Fruit fly (Drosophila melanogaster) whole organism, embryonic: ENCODE results near the gene Eig71Ei.

Source experiments
- Antp ChIP-seq: fragments of 200-800 bp; sonication (Bioruptor generic); optimal IDR thresholded peaks from 3 replicates; lab custom pipeline; 2016; ENCODE audit warnings: missing biosample characterization, missing genetic modification characterization
- CG11456 ChIP-seq: fragments of 200-800 bp; sonication (Bioruptor generic); IDR thresholded peaks from 3 replicates; pipeline ENCODE4 v1.3.6; 2022; ENCODE audit warnings: missing biosample characterization, missing genetic modification characterization
- CG12071 ChIP-seq: fragments of 200-800 bp; sonication (Bioruptor generic); optimal IDR thresholded peaks from 3 replicates; lab custom pipeline; 2018; ENCODE audit warnings: missing biosample characterization, mild to moderate bottlenecking, missing genetic modification characterization
- CG12104 ChIP-seq: fragments of 200-800 bp; sonication (Bioruptor generic); optimal IDR thresholded peaks from 3 replicates; lab custom pipeline; 2016; ENCODE audit warnings: missing biosample characterization, missing genetic modification characterization
- CG12219 ChIP-seq: fragments of 200-800 bp; sonication (Bioruptor generic); optimal IDR thresholded peaks from 3 replicates; lab custom pipeline; 2018; ENCODE audit warnings: missing biosample characterization, mild to moderate bottlenecking, missing genetic modification characterization
- CG1233 ChIP-seq: fragments of 200-800 bp; sonication (Bioruptor generic); optimal IDR thresholded peaks from 4 replicates; lab custom pipeline; 2018; ENCODE audit warnings: missing biosample characterization, mild to moderate bottlenecking, missing genetic modification characterization
- CG12659 ChIP-seq: fragments of 200-800 bp; sonication (Bioruptor generic); optimal IDR thresholded peaks from 3 replicates; lab custom pipeline; 2017; ENCODE audit warnings: mild to moderate bottlenecking, missing biosample characterization, missing genetic modification reagents, missing genetic modification characterization
- CG12744 ChIP-seq: fragments of 200-800 bp; sonication (Bioruptor generic); optimal IDR thresholded peaks from 2 replicates; lab custom pipeline; 2016; ENCODE audit warnings: missing biosample characterization, missing genetic modification characterization
- CG13296 ChIP-seq: fragments of 200-800 bp; sonication (Bioruptor generic); optimal IDR thresholded peaks from 3 replicates; lab custom pipeline; 2018; ENCODE audit warnings: missing biosample characterization, mild to moderate bottlenecking, missing genetic modification characterization
- CG14050 ChIP-seq: fragments of 200-800 bp; sonication (Bioruptor generic); IDR thresholded peaks from 3 replicates; pipeline ENCODE4 v1.3.6; 2022; ENCODE audit warnings: missing biosample characterization, missing genetic modification characterization
- CG14710 ChIP-seq: fragments of 200-800 bp; sonication (Bioruptor generic); optimal IDR thresholded peaks from 3 replicates; lab custom pipeline; 2019; ENCODE audit warnings: missing biosample characterization, mild to moderate bottlenecking, missing genetic modification characterization, moderate library complexity
- CG15514 ChIP-seq: fragments of 200-800 bp; sonication (Bioruptor generic); optimal IDR thresholded peaks from 3 replicates; lab custom pipeline; 2017; ENCODE audit warnings: missing biosample characterization, missing genetic modification characterization, mild to moderate bottlenecking, moderate library complexity, missing genetic modification reagents
- CG1647 ChIP-seq: fragments of 200-800 bp; sonication (Bioruptor generic); optimal IDR thresholded peaks from 3 replicates; lab custom pipeline; 2016; ENCODE audit warnings: missing biosample characterization, missing genetic modification characterization
- CG17612 ChIP-seq: fragments of 200-800 bp; sonication (Bioruptor generic); IDR thresholded peaks from 2 replicates; pipeline ENCODE4 v1.3.6; 2022; ENCODE audit warnings: missing biosample characterization, missing genetic modification characterization
- CG2875 ChIP-seq: fragments of 200-800 bp; sonication (Bioruptor generic); optimal IDR thresholded peaks from 2 replicates; lab custom pipeline; 2017; ENCODE audit warnings: missing biosample characterization, mild to moderate bottlenecking, missing genetic modification characterization, missing genetic modification reagents
- CG3163 ChIP-seq: fragments of 200-800 bp; sonication (Bioruptor generic); optimal IDR thresholded peaks from 3 replicates; lab custom pipeline; 2016; ENCODE audit warnings: missing biosample characterization, missing genetic modification characterization
- CG4282 ChIP-seq: fragments of 200-800 bp; sonication (Bioruptor generic); optimal IDR thresholded peaks from 2 replicates; lab custom pipeline; 2016; ENCODE audit warnings: missing biosample characterization, missing genetic modification characterization
- CG7357 ChIP-seq: fragments of 200-800 bp; sonication (Bioruptor generic); IDR thresholded peaks from 3 replicates; pipeline ENCODE4 v1.3.6; 2022; ENCODE audit warnings: missing biosample characterization, missing genetic modification characterization
- CG8281 ChIP-seq: fragments of 200-800 bp; sonication (Bioruptor generic); optimal IDR thresholded peaks from 2 replicates; lab custom pipeline; 2018; ENCODE audit warnings: missing biosample characterization, mild to moderate bottlenecking, missing genetic modification characterization, moderate library complexity
- CG8359 ChIP-seq: fragments of 200-800 bp; sonication (Bioruptor generic); optimal IDR thresholded peaks from 2 replicates; lab custom pipeline; 2017; ENCODE audit warnings: missing biosample characterization, mild to moderate bottlenecking, missing genetic modification characterization, borderline replicate concordance
- CG8944 ChIP-seq: fragments of 200-800 bp; sonication (Bioruptor generic); optimal IDR thresholded peaks from 3 replicates; lab custom pipeline; 2016; ENCODE audit warnings: missing biosample characterization, missing genetic modification characterization
- CTCF ChIP-seq: fragments of 200-800 bp; sonication (Bioruptor generic); optimal IDR thresholded peaks from 2 replicates; lab custom pipeline; 2017; ENCODE audit warnings: missing biosample characterization, mild to moderate bottlenecking, missing genetic modification characterization, moderate library complexity
- CrebB ChIP-seq: fragments of 200-800 bp; sonication (Bioruptor generic); optimal IDR thresholded peaks from 3 replicates; lab custom pipeline; 2018; ENCODE audit warnings: missing biosample characterization, mild to moderate bottlenecking, missing genetic modification characterization
- D ChIP-seq, 2 experiments: fragments of 200-800 bp in 1 of 2; fragments of >200 bp in 1 of 2; sonication (Bioruptor generic) in 1 of 2; optimal IDR thresholded peaks; 2 replicates in 1 of 2; 3 replicates in 1 of 2; lab custom pipeline; 2017; ENCODE audit warnings: mild to moderate bottlenecking in 1 of 2, missing biosample characterization in 1 of 2, missing genetic modification characterization in 1 of 2, missing genetic modification reagents in 1 of 2
- Drgx ChIP-seq: fragments of 200-800 bp; sonication (Bioruptor generic); IDR thresholded peaks from 2 replicates; pipeline ENCODE4 v1.3.6; 2022; ENCODE audit warnings: missing biosample characterization, missing genetic modification characterization
- Fer1 ChIP-seq: fragments of 200-800 bp; sonication (Bioruptor generic); optimal IDR thresholded peaks from 2 replicates; lab custom pipeline; 2017; ENCODE audit warnings: missing biosample characterization, mild to moderate bottlenecking, missing genetic modification characterization
- Hmr ChIP-seq: fragments of 200-800 bp; sonication (Bioruptor generic); optimal IDR thresholded peaks from 3 replicates; lab custom pipeline; 2017; ENCODE audit warnings: mild to moderate bottlenecking, missing biosample characterization, missing genetic modification reagents, missing genetic modification characterization
- MBD-R2 ChIP-seq: fragments of 200-800 bp; sonication (Bioruptor generic); IDR thresholded peaks from 2 replicates; pipeline ENCODE4 v1.3.6; 2022; ENCODE audit warnings: missing biosample characterization, missing genetic modification characterization
- MTF-1 ChIP-seq: fragments of 200-800 bp; sonication (Bioruptor generic); optimal IDR thresholded peaks from 2 replicates; lab custom pipeline; 2018; ENCODE audit warnings: missing biosample characterization, mild to moderate bottlenecking, missing genetic modification characterization, borderline replicate concordance
- Mes4 ChIP-seq: fragments of 200-800 bp; sonication (Bioruptor generic); optimal IDR thresholded peaks from 2 replicates; lab custom pipeline; 2016; ENCODE audit warnings: missing biosample characterization, missing genetic modification characterization
- NC2α ChIP-seq: fragments of 200-800 bp; sonication (Bioruptor generic); optimal IDR thresholded peaks from 2 replicates; lab custom pipeline; 2016; ENCODE audit warnings: missing biosample characterization, missing genetic modification characterization
- Sox100B ChIP-seq: fragments of 200-800 bp; sonication (Bioruptor generic); optimal IDR thresholded peaks from 3 replicates; lab custom pipeline; 2018; ENCODE audit warnings: missing biosample characterization, mild to moderate bottlenecking, missing genetic modification characterization
- abd-A ChIP-seq: fragments of 200-800 bp; sonication (Bioruptor generic); optimal IDR thresholded peaks from 3 replicates; lab custom pipeline; 2019; ENCODE audit warnings: missing biosample characterization, mild to moderate bottlenecking, missing genetic modification characterization, moderate library complexity
- amos ChIP-seq: fragments of 200-800 bp; sonication (Bioruptor generic); IDR thresholded peaks from 2 replicates; pipeline ENCODE4 v1.3.6; 2022; ENCODE audit warnings: missing biosample characterization, missing genetic modification characterization; ENCODE audit not compliant: partially characterized antibody
- bsh ChIP-seq, 2 experiments: fragments of 200-800 bp; sonication (Bioruptor generic); optimal IDR thresholded peaks; 2 replicates each; lab custom pipeline; 2017 to 2018; ENCODE audit warnings: mild to moderate bottlenecking in 2 of 2, missing biosample characterization in 2 of 2, missing genetic modification characterization in 2 of 2, moderate library complexity in 1 of 2
- chm ChIP-seq: fragments of 200-800 bp; sonication (Bioruptor generic); IDR thresholded peaks from 2 replicates; pipeline ENCODE4 v1.3.6; 2022; ENCODE audit warnings: missing biosample characterization, missing genetic modification characterization
- dimm ChIP-seq: fragments of 200-800 bp; sonication (Bioruptor generic); IDR thresholded peaks from 2 replicates; pipeline ENCODE4 v1.3.6; 2022; ENCODE audit warnings: missing biosample characterization, missing genetic modification characterization
- dysf ChIP-seq: fragments of 200-800 bp; sonication (Bioruptor generic); IDR thresholded peaks from 3 replicates; pipeline ENCODE4 v1.3.6; 2022; ENCODE audit warnings: missing biosample characterization, missing genetic modification characterization
- eyg ChIP-seq: fragments of 200-800 bp; sonication (Bioruptor generic); optimal IDR thresholded peaks from 3 replicates; lab custom pipeline; 2016; ENCODE audit warnings: missing biosample characterization, missing genetic modification characterization
- fd3F ChIP-seq: fragments of 200-800 bp; sonication (Bioruptor generic); optimal IDR thresholded peaks from 2 replicates; lab custom pipeline; 2018; ENCODE audit warnings: missing biosample characterization, mild to moderate bottlenecking, missing genetic modification characterization, moderate library complexity
- gcm ChIP-seq: fragments of 200-800 bp; sonication (Bioruptor generic); optimal IDR thresholded peaks from 2 replicates; lab custom pipeline; 2019; ENCODE audit warnings: missing biosample characterization, mild to moderate bottlenecking, missing genetic modification characterization, moderate library complexity
- grn ChIP-seq: fragments of 200-800 bp; sonication (Bioruptor generic); optimal IDR thresholded peaks from 3 replicates; lab custom pipeline; 2017; ENCODE audit warnings: missing biosample characterization, missing genetic modification characterization
- lmd ChIP-seq: fragments of 200-800 bp; sonication (Bioruptor generic); IDR thresholded peaks from 2 replicates; pipeline ENCODE4 v1.3.6; 2022; ENCODE audit warnings: missing biosample characterization, missing genetic modification characterization
- nerfin-1 ChIP-seq: fragments of 200-800 bp; sonication (Bioruptor generic); optimal IDR thresholded peaks from 3 replicates; lab custom pipeline; 2019; ENCODE audit warnings: missing biosample characterization, mild to moderate bottlenecking, missing genetic modification characterization, moderate library complexity
- pho ChIP-seq: fragments of 200-800 bp; sonication (Bioruptor generic); optimal IDR thresholded peaks from 2 replicates; lab custom pipeline; 2016; ENCODE audit warnings: missing biosample characterization, missing genetic modification characterization
- pita ChIP-seq: fragments of 200-800 bp; sonication (Bioruptor generic); optimal IDR thresholded peaks from 2 replicates; lab custom pipeline; 2017; ENCODE audit warnings: missing biosample characterization, mild to moderate bottlenecking, missing genetic modification characterization
- salm ChIP-seq: fragments of 200-800 bp; sonication (Bioruptor generic); optimal IDR thresholded peaks from 2 replicates; lab custom pipeline; 2018; ENCODE audit warnings: missing biosample characterization, mild to moderate bottlenecking, missing genetic modification characterization
- tin ChIP-seq: fragments of 200-800 bp; sonication (Bioruptor generic); optimal IDR thresholded peaks from 3 replicates; lab custom pipeline; 2016; ENCODE audit warnings: missing biosample characterization, missing genetic modification characterization
- zf30C ChIP-seq: fragments of 200-800 bp; sonication (Bioruptor generic); optimal IDR thresholded peaks from 3 replicates; lab custom pipeline; 2018; ENCODE audit warnings: missing biosample characterization, mild to moderate bottlenecking, missing genetic modification characterization

Eig71Ei gene

DNA sequence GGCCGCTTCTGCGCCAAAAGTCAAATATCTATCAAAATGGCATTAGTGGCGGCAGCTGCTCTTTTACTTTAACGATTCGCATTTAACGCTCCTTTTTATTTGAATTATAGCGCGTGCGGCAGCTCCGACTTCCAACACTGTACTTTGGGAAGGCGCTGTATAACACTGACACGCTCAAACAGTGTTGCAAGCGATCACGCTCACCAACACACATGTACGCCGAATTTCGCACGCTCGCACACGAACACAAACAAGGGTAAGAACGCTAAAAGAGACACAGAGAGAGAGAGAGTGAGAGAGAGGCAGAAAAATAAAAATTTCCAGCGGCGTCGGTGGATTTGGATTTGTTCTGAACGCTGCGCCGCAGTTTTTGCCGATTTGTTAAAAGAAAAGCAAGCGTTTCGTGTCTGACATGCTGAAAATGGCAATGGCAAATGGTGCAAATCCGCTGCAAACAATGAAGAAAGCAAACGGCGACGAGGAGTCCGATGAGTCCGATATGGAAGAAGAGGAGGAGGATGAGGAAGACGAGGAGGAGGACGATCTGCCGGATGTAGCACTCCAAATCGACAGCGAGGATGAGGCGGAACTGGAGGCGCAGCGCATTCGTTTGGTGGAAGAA, 39.8 kb upstream of the Eig71Ei start, which contains the start of gene Phs (continued):
- TF ChIP-seq D (optimal IDR thresholded peaks at IDR 0.05; lab: Kevin White, UChicago): peak; percentile 28
- peak; percentile 67 for TF ChIP-seq D (GFP tag; optimal IDR thresholded peaks at IDR 0.05; lab: Kevin White, UChicago)
- TF ChIP-seq CG12744: peak; percentile 87
- no peak for TF ChIP-seq pita (GFP tag; lab: Kevin White, UChicago)
- 0 out of 3 replicates have a peak, but pooled peaks have one; percentile 33 for TF ChIP-seq CG7357
- peak; percentile 79 for TF ChIP-seq Fer1 (GFP tag; lab: Kevin White, UChicago)
- peak; percentile 51 for TF ChIP-seq CG2875
- 0 out of 2 replicates have a peak, but pooled peaks have one; percentile 24 for TF ChIP-seq dimm (GFP tag; lab: Robert Waterston, UW)
- peak; percentile 93 for TF ChIP-seq chm (GFP tag; lab: Robert Waterston, UW)
- peak; percentile 49 for TF ChIP-seq nerfin-1 (tag; lab: Kevin White, UChicago)
- peak; percentile 86 for TF ChIP-seq CG4282 (GFP tag; lab: Kevin White, UChicago)
- peak; percentile 91 for TF ChIP-seq tin (GFP tag; lab: Kevin White, UChicago)
- TF ChIP-seq MTF-1 (GFP tag; lab: Kevin White, UChicago): peak; percentile 79
- TF ChIP-seq salm: no peak
- peak; percentile 77 for TF ChIP-seq CrebB (tag; lab: Kevin White, UChicago)
- peak; percentile 26 to 66 for TF ChIP-seq bsh (GFP tag; optimal IDR thresholded peaks at IDR 0.05; lab: Kevin White, UChicago)
- peak; percentile 79; the same call in 1 of the 2 replicates for TF ChIP-seq MBD-R2 (GFP tag; lab: Robert Waterston, UW)
- TF ChIP-seq Antp: peak; percentile 93
- peak; percentile 13 for TF ChIP-seq gcm (GFP tag; lab: Kevin White, UChicago)
- peak; percentile 53; the same call in 1 of the 2 replicates for TF ChIP-seq CG17612 (GFP tag; lab: Robert Waterston, UW)
- TF ChIP-seq eyg (GFP tag; lab: Kevin White, UChicago): peak; percentile 80
- peak; percentile 90 for TF ChIP-seq CG11456 (GFP tag; lab: Robert Waterston, UW)
- TF ChIP-seq CG8359 (GFP tag; lab: Kevin White, UChicago): peak; percentile 11
- no peak for TF ChIP-seq CG8281 (tag; lab: Kevin White, UChicago)
- peak; percentile 72 for TF ChIP-seq Mes4 (GFP tag; lab: Kevin White, UChicago)
- peak; percentile 53 for TF ChIP-seq CG13296 (GFP tag; lab: Kevin White, UChicago)
- no peak for TF ChIP-seq abd-A (tag; lab: Kevin White, UChicago)
- peak; percentile 75 for TF ChIP-seq CG14710 (tag; lab: Kevin White, UChicago)
- TF ChIP-seq Sox100B (GFP tag; lab: Kevin White, UChicago): peak; percentile 21
- peak; percentile 59 for TF ChIP-seq amos (GFP tag; lab: Robert Waterston, UW)
- TF ChIP-seq dysf (GFP tag; lab: Robert Waterston, UW): peak; percentile 70
- peak; percentile 36 for TF ChIP-seq zf30C
- TF ChIP-seq lmd (GFP tag; lab: Robert Waterston, UW): peak; percentile 66
- peak; percentile 11 for TF ChIP-seq CTCF (GFP tag; lab: Kevin White, UChicago)
- peak; percentile 84 for TF ChIP-seq CG1647 (GFP tag; lab: Kevin White, UChicago)
- TF ChIP-seq CG12659 (GFP tag; lab: Kevin White, UChicago): peak; percentile 83
- TF ChIP-seq CG15514 (GFP tag; lab: Kevin White, UChicago): peak; percentile 75
- no peak for TF ChIP-seq grn (GFP tag; lab: Kevin White, UChicago)
- peak; percentile 80 for TF ChIP-seq NC2α
- TF ChIP-seq Hmr: peak; percentile 87
- TF ChIP-seq CG12071 (GFP tag; lab: Kevin White, UChicago): peak; percentile 74
- peak; percentile 59 for TF ChIP-seq Drgx (GFP tag; lab: Robert Waterston, UW)
- TF ChIP-seq CG1233 (GFP tag; lab: Kevin White, UChicago): peak; percentile 64
- peak; percentile 76 for TF ChIP-seq pho (GFP tag; lab: Kevin White, UChicago)
- TF ChIP-seq CG8944: peak; percentile 90
- peak; percentile 74 for TF ChIP-seq CG3163 (GFP tag; lab: Kevin White, UChicago)
- peak; percentile 22 for TF ChIP-seq CG12104 (GFP tag; lab: Kevin White, UChicago)
- no peak for TF ChIP-seq CG12219
- TF ChIP-seq fd3F (GFP tag; lab: Kevin White, UChicago): peak; percentile 44
- TF ChIP-seq CG14050 (GFP tag; lab: Robert Waterston, UW): peak; percentile 67
